Worm (Caenorhabditis elegans) whole organism, L1 larva: ENCODE data around the gene Y67D8C.2.

Source experiments
- grh-1 ChIP-seq: fragments of 200-800 bp; sonication (Bioruptor generic); IDR thresholded peaks from 2 replicates; pipeline ENCODE4 v1.3.6; 2022; ENCODE audit warnings: missing genetic modification reagents, missing genetic modification characterization, missing compliant biosample characterization
- nhr-76 ChIP-seq: sonication (generic microtip); optimal IDR thresholded peaks from 2 replicates; lab custom pipeline; 2017; ENCODE audit warnings: missing biosample characterization, missing genetic modification characterization
- skn-1 ChIP-seq: fragments of 150-350 bp; optimal IDR thresholded peaks from 2 replicates; lab custom pipeline; 2014; ENCODE audit warnings: missing biosample characterization, missing genetic modification characterization
- ztf-4 ChIP-seq: fragments of 150-350 bp; optimal IDR thresholded peaks from 2 replicates; lab custom pipeline; 2014; ENCODE audit warnings: missing biosample characterization, missing genetic modification characterization

- TF ChIP-seq nhr-76 (tag; lab: Kevin White, UChicago) (no peak), ztf-4 (tag; lab: Kevin White, UChicago) (no peak), grh-1 (no peak), skn-1 (tag; lab: Kevin White, UChicago) (no peak)
These were observed 17.5 kb downstream of the Y67D8C.2 start for ce11 chrIV:3089611-3090010.
